Fruit fly (Drosophila melanogaster) S2 (cell line): ENCODE measurements around the gene Gr93a.

Source experiments
- CG8478 ChIP-seq: fragments of >200 bp; optimal IDR thresholded peaks from 2 replicates; lab custom pipeline; 2018
- CTCF ChIP-seq, 2 experiments: fragments of >200 bp; optimal IDR thresholded peaks; 2 replicates each; lab custom pipeline; 2018

DNA sequence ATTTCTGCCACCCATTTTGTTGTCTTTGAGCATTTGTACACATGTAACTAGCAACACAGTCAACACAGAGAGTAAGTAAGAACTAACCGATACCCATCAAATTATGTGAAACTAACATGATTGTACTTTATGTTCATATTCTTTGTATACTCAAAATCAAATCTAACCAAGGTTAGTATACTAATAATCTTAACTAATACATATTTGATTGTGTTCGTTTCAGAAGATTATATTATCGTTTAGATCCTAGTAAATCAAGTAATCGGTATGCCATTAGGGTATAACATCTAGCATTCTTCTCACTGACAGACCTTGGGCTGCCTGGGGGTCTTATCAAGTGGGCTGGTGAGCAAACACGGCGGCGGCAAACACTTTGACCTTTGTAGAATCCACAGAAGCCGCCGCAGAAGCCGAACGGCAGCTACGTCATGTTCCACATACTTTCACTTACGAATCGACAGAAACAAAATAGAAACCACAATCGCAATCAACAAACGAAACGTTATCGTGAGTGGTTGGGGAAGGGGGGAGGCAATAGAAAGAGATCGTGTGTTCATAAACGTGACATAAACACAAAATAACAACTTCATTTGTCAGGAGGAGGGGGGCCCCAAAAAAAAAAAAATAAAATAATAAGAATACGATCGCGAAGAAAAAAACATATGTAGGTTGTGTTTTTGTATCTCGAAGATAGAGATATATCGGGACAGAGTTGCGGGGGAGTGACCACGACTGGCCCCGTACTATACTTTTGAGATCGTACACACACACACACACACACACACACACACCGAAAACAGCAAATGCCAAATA, 3.3 kb downstream of the Gr93a start:
- no peak for TF ChIP-seq CTCF (optimal IDR thresholded peaks at IDR 0.05; lab: Kevin White, UChicago)
- no peak for TF ChIP-seq CG8478 (lab: Kevin White, UChicago)
